Fruit fly (Drosophila melanogaster): ENCODE measurements around the gene Sox21b.

DNA sequence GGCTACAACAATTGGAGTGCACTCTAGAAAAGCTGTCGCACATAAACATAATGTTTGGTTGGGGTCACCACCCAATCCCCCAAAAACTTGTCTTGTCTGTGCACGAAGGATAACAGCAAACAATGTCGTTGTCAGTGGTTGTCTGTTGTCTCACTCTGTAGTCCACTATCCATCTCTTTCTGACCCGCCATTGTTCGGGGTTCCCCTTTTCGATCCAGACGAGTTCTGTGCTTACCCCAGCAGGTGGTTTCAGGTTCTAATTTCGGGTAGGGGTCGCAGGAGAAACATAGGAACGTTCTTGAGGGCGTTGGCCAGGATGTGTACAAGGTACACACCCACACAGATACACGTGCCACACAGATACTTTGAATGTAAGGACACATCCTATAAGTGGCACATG lies 12.4 kb downstream of the Sox21b start:
- TF ChIP-seq CG8478 (optimal IDR thresholded peaks at IDR 0.05) (no peak), CTCF (optimal IDR thresholded peaks at IDR 0.05) (no peak)
